Worm (Caenorhabditis elegans) whole organism, late embryonic: ENCODE measurements around the gene rfc-2.

Experiments used
- C08G9.2 ChIP-seq: sonication (generic microtip); optimal IDR thresholded peaks from 2 replicates; lab custom pipeline; 2016; ENCODE audit warnings: mild to moderate bottlenecking, missing genetic modification characterization, moderate library complexity, missing compliant biosample characterization
- C38D4.7 ChIP-seq: fragments of 200-800 bp; sonication (Bioruptor generic); optimal IDR thresholded peaks from 2 replicates; lab custom pipeline; 2018; ENCODE audit warnings: mild to moderate bottlenecking, missing genetic modification characterization, moderate library complexity, missing compliant biosample characterization
- K02D7.2 ChIP-seq: sonication (generic microtip); optimal IDR thresholded peaks from 2 replicates; lab custom pipeline; 2017; ENCODE audit warnings: mild to moderate bottlenecking, missing genetic modification characterization, missing compliant biosample characterization
- K09A11.1 ChIP-seq: sonication (generic microtip); optimal IDR thresholded peaks from 2 replicates; lab custom pipeline; 2017; ENCODE audit warnings: antibody characterized with exemption, mild to moderate bottlenecking, missing genetic modification characterization, missing compliant biosample characterization; ENCODE audit not compliant: insufficient read depth
- Y22D7AL.16 ChIP-seq: sonication (generic microtip); optimal IDR thresholded peaks from 2 replicates; lab custom pipeline; 2016; ENCODE audit warnings: missing genetic modification characterization, missing compliant biosample characterization
- ahr-1 ChIP-seq: sonication (generic microtip); optimal IDR thresholded peaks from 2 replicates; lab custom pipeline; 2016; ENCODE audit warnings: missing genetic modification characterization, missing compliant biosample characterization
- ceh-14 ChIP-seq: sonication (generic microtip); optimal IDR thresholded peaks from 2 replicates; lab custom pipeline; 2016; ENCODE audit warnings: missing genotype, missing genetic modification characterization, missing compliant biosample characterization
- ceh-19 ChIP-seq: fragments of 200-800 bp; sonication (Bioruptor generic); optimal IDR thresholded peaks from 2 replicates; lab custom pipeline; 2018; ENCODE audit warnings: mild to moderate bottlenecking, missing genetic modification characterization, missing compliant biosample characterization
- ceh-2 ChIP-seq: sonication (generic microtip); optimal IDR thresholded peaks from 2 replicates; lab custom pipeline; 2016; ENCODE audit warnings: missing genotype, missing genetic modification characterization, missing compliant biosample characterization
- ceh-22 ChIP-seq: sonication (generic microtip); optimal IDR thresholded peaks from 2 replicates; lab custom pipeline; 2017; ENCODE audit warnings: missing biosample characterization, missing genetic modification characterization
- ceh-24 ChIP-seq: sonication (generic microtip); optimal IDR thresholded peaks from 2 replicates; lab custom pipeline; 2016; ENCODE audit warnings: mild to moderate bottlenecking, missing genetic modification characterization, missing compliant biosample characterization
- ceh-31 ChIP-seq: sonication (generic microtip); optimal IDR thresholded peaks from 2 replicates; lab custom pipeline; 2016; ENCODE audit warnings: missing genetic modification characterization, missing compliant biosample characterization
- ceh-34 ChIP-seq: sonication (generic microtip); optimal IDR thresholded peaks from 2 replicates; lab custom pipeline; 2016; ENCODE audit warnings: mild to moderate bottlenecking, missing genetic modification characterization, missing compliant biosample characterization
- ceh-45 ChIP-seq: fragments of 200-800 bp; sonication (Bioruptor generic); IDR thresholded peaks from 2 replicates; pipeline ENCODE4 v1.3.6; 2022; ENCODE audit warnings: missing genetic modification reagents, missing genetic modification characterization, missing compliant biosample characterization
- ceh-48 ChIP-seq: sonication (generic microtip); optimal IDR thresholded peaks from 2 replicates; lab custom pipeline; 2016; ENCODE audit warnings: missing genetic modification characterization, inconsistent platforms, missing compliant biosample characterization
- ceh-6 ChIP-seq: fragments of 200-800 bp; sonication (Bioruptor generic); optimal IDR thresholded peaks from 2 replicates; lab custom pipeline; 2018; ENCODE audit warnings: mild to moderate bottlenecking, missing genetic modification characterization, missing compliant biosample characterization
- ceh-9 ChIP-seq: sonication (generic microtip); optimal IDR thresholded peaks from 2 replicates; lab custom pipeline; 2016; ENCODE audit warnings: mild to moderate bottlenecking, missing genetic modification characterization, inconsistent platforms, missing compliant biosample characterization
- che-1 ChIP-seq: sonication (generic microtip); optimal IDR thresholded peaks from 2 replicates; lab custom pipeline; 2016; ENCODE audit warnings: mild to moderate bottlenecking, missing genetic modification characterization, missing compliant biosample characterization
- dmd-4 ChIP-seq: sonication (generic microtip); optimal IDR thresholded peaks from 2 replicates; lab custom pipeline; 2016; ENCODE audit warnings: borderline replicate concordance, missing genetic modification characterization, missing compliant biosample characterization
- dve-1 ChIP-seq: sonication (generic microtip); optimal IDR thresholded peaks from 2 replicates; lab custom pipeline; 2017; ENCODE audit warnings: antibody characterized with exemption, mild to moderate bottlenecking, missing genetic modification characterization, missing compliant biosample characterization
- elt-2 ChIP-seq: sonication (generic microtip); optimal IDR thresholded peaks from 2 replicates; lab custom pipeline; 2016; ENCODE audit warnings: missing genetic modification reagents, missing genetic modification characterization, missing compliant biosample characterization
- elt-4 ChIP-seq: sonication (generic microtip); optimal IDR thresholded peaks from 2 replicates; lab custom pipeline; 2016; ENCODE audit warnings: missing genetic modification characterization, missing compliant biosample characterization
- ets-4 ChIP-seq: sonication (generic microtip); optimal IDR thresholded peaks from 2 replicates; lab custom pipeline; 2016; ENCODE audit warnings: missing genetic modification characterization, missing compliant biosample characterization
- eyg-1 ChIP-seq: sonication (generic microtip); optimal IDR thresholded peaks from 2 replicates; lab custom pipeline; 2016; ENCODE audit warnings: missing genotype, missing genetic modification characterization, missing compliant biosample characterization
- fkh-10 ChIP-seq: fragments of 150-350 bp; optimal IDR thresholded peaks from 2 replicates; lab custom pipeline; 2014; ENCODE audit warnings: missing biosample characterization, missing genetic modification reagents, missing genetic modification characterization
- fkh-6 ChIP-seq: sonication (generic microtip); optimal IDR thresholded peaks from 2 replicates; lab custom pipeline; 2016; ENCODE audit warnings: missing genetic modification characterization, missing compliant biosample characterization
- hlh-13 ChIP-seq: fragments of 200-800 bp; sonication (Bioruptor generic); optimal IDR thresholded peaks from 2 replicates; lab custom pipeline; 2018; ENCODE audit warnings: mild to moderate bottlenecking, missing genetic modification characterization, missing compliant biosample characterization
- hlh-15 ChIP-seq: sonication (generic microtip); optimal IDR thresholded peaks from 2 replicates; lab custom pipeline; 2016; ENCODE audit warnings: missing genetic modification characterization, missing compliant biosample characterization
- hlh-6 ChIP-seq: sonication (generic microtip); optimal IDR thresholded peaks from 2 replicates; lab custom pipeline; 2016; ENCODE audit warnings: missing genotype, missing genetic modification characterization, missing compliant biosample characterization
- hlh-8 ChIP-seq: sonication (generic microtip); optimal IDR thresholded peaks from 2 replicates; lab custom pipeline; 2016; ENCODE audit warnings: missing genotype, missing genetic modification characterization, missing compliant biosample characterization
- madf-2 ChIP-seq: sonication (generic microtip); optimal IDR thresholded peaks from 2 replicates; lab custom pipeline; 2017; ENCODE audit warnings: missing genetic modification characterization, missing compliant biosample characterization
- mec-3 ChIP-seq: sonication (generic microtip); optimal IDR thresholded peaks from 2 replicates; lab custom pipeline; 2016; ENCODE audit warnings: borderline replicate concordance, missing genetic modification characterization, missing compliant biosample characterization
- nfya-1 ChIP-seq: sonication (generic microtip); optimal IDR thresholded peaks from 2 replicates; lab custom pipeline; 2017; ENCODE audit warnings: missing genetic modification characterization, mild to moderate bottlenecking, missing compliant biosample characterization, antibody characterized with exemption, moderate library complexity
- nhr-232 ChIP-seq: sonication (generic microtip); optimal IDR thresholded peaks from 2 replicates; lab custom pipeline; 2016; ENCODE audit warnings: missing genetic modification characterization, missing compliant biosample characterization
- npax-4 ChIP-seq: sonication (generic microtip); optimal IDR thresholded peaks from 2 replicates; lab custom pipeline; 2016; ENCODE audit warnings: missing genetic modification characterization, missing compliant biosample characterization
- pha-4 ChIP-seq: fragments of 150-350 bp; optimal IDR thresholded peaks from 2 replicates; lab custom pipeline; 2018; ENCODE audit warnings: missing biosample characterization, missing genetic modification reagents, missing genetic modification characterization
- pros-1 ChIP-seq: fragments of 150-350 bp; optimal IDR thresholded peaks from 2 replicates; lab custom pipeline; 2014; ENCODE audit warnings: missing biosample characterization, missing genetic modification reagents, missing genetic modification characterization
- ref-2 ChIP-seq: sonication (generic microtip); optimal IDR thresholded peaks from 2 replicates; lab custom pipeline; 2016; ENCODE audit warnings: missing genetic modification characterization, missing compliant biosample characterization
- rnt-1 ChIP-seq: sonication (generic microtip); optimal IDR thresholded peaks from 2 replicates; lab custom pipeline; 2016; ENCODE audit warnings: missing genetic modification characterization, missing compliant biosample characterization
- sdc-2 ChIP-seq: sonication (generic microtip); optimal IDR thresholded peaks from 2 replicates; lab custom pipeline; 2016; ENCODE audit warnings: missing genotype, missing genetic modification characterization, missing compliant biosample characterization
- sox-2 ChIP-seq: fragments of 200-800 bp; sonication (Bioruptor generic); IDR thresholded peaks from 2 replicates; pipeline ENCODE4 v1.3.6; 2022; ENCODE audit warnings: missing genetic modification reagents, missing genetic modification characterization, missing compliant biosample characterization
- syd-9 ChIP-seq: sonication (generic microtip); optimal IDR thresholded peaks from 2 replicates; lab custom pipeline; 2016; ENCODE audit warnings: mild to moderate bottlenecking, missing genetic modification characterization, moderate library complexity, missing compliant biosample characterization
- tbx-2 ChIP-seq: sonication (generic microtip); optimal IDR thresholded peaks from 2 replicates; lab custom pipeline; 2016; ENCODE audit warnings: missing genetic modification characterization, missing compliant biosample characterization
- ttx-3 ChIP-seq: sonication (generic microtip); optimal IDR thresholded peaks from 2 replicates; lab custom pipeline; 2016; ENCODE audit warnings: missing genetic modification reagents, missing genetic modification characterization, missing compliant biosample characterization
- unc-42 ChIP-seq: sonication (generic microtip); optimal IDR thresholded peaks from 2 replicates; lab custom pipeline; 2016; ENCODE audit warnings: missing genotype, missing genetic modification characterization, missing compliant biosample characterization
- zip-5 ChIP-seq: sonication (generic microtip); optimal IDR thresholded peaks from 2 replicates; lab custom pipeline; 2016; ENCODE audit warnings: missing genetic modification characterization, missing compliant biosample characterization
- ztf-16 ChIP-seq: sonication (generic microtip); optimal IDR thresholded peaks from 2 replicates; lab custom pipeline; 2017; ENCODE audit warnings: missing genetic modification characterization, missing compliant biosample characterization

Gene rfc-2

ce11 chrIV:1346981-1347380 is at the start of gene rfc-2:
rfc-2 (plus strand) TSS chrIV:1347314.
- TF ChIP-seq ceh-45 (GFP tag; lab: Robert Waterston, UW) (no peak), elt-4 (no peak), pros-1 (tag; lab: Kevin White, UChicago) (no peak), ceh-2 (tag; lab: Kevin White, UChicago) (peak; percentile 55), eyg-1 (tag; lab: Kevin White, UChicago) (no peak), ceh-9 (tag; lab: Kevin White, UChicago) (no peak), C38D4.7 (GFP tag; lab: Kevin White, UChicago) (no peak), ceh-34 (tag; lab: Kevin White, UChicago) (no peak), tbx-2 (tag; lab: Kevin White, UChicago) (peak; percentile 19), fkh-10 (GFP tag; lab: Kevin White, UChicago) (no peak), Y22D7AL.16 (tag; lab: Kevin White, UChicago) (no peak), C08G9.2 (tag; lab: Kevin White, UChicago) (peak; percentile 73), fkh-6 (tag; lab: Kevin White, UChicago) (no peak), che-1 (tag; lab: Kevin White, UChicago) (no peak), mec-3 (no peak), ttx-3 (tag; lab: Kevin White, UChicago) (no peak), zip-5 (tag; lab: Kevin White, UChicago) (peak; percentile 15), hlh-8 (tag; lab: Kevin White, UChicago) (no peak), hlh-13 (GFP tag; lab: Kevin White, UChicago) (no peak), elt-2 (tag; lab: Kevin White, UChicago) (no peak), ceh-24 (tag; lab: Kevin White, UChicago) (no peak), dmd-4 (tag; lab: Kevin White, UChicago) (no peak), syd-9 (tag; lab: Kevin White, UChicago) (no peak), ets-4 (tag; lab: Kevin White, UChicago) (peak; percentile 51), dve-1 (tag; lab: Kevin White, UChicago) (no peak), madf-2 (tag; lab: Kevin White, UChicago) (no peak), ceh-6 (GFP tag; lab: Kevin White, UChicago) (no peak), ceh-48 (no peak), sox-2 (GFP tag; lab: Robert Waterston, UW) (no peak), ceh-22 (tag; lab: Kevin White, UChicago) (no peak), ahr-1 (tag; lab: Kevin White, UChicago) (no peak), rnt-1 (tag; lab: Kevin White, UChicago) (no peak), sdc-2 (tag; lab: Kevin White, UChicago) (no peak), hlh-15 (tag; lab: Kevin White, UChicago) (no peak), nhr-232 (tag; lab: Kevin White, UChicago) (no peak), ceh-14 (tag; lab: Kevin White, UChicago) (no peak), ceh-31 (tag; lab: Kevin White, UChicago) (peak; percentile 61), ceh-19 (no peak), K02D7.2 (tag; lab: Kevin White, UChicago) (no peak), npax-4 (tag; lab: Kevin White, UChicago) (no peak), K09A11.1 (tag; lab: Kevin White, UChicago) (no peak), unc-42 (tag; lab: Kevin White, UChicago) (no peak), hlh-6 (tag; lab: Kevin White, UChicago) (no peak), ref-2 (tag; lab: Kevin White, UChicago) (no peak), nfya-1 (no peak), ztf-16 (tag; lab: Kevin White, UChicago) (no peak), pha-4 (tag; lab: Kevin White, UChicago) (no peak)
